Fruit fly (Drosophila melanogaster): ENCODE measurements around the gene colt.
A peak's percentile ranks its signal among the peaks of the same experiment; 100 is the strongest.

The colt gene

dm6 chr2L:2744852-2745251 is 25.0 kb downstream of the colt start, which contains the start of the genes CG9961 and Cwc25 (continued):
- TF ChIP-seq CG17829 (tag; optimal IDR thresholded peaks at IDR 0.05) (peak; percentile 9), CG3995 (GFP tag; optimal IDR thresholded peaks at IDR 0.05) (peak; percentile 14), CG9817 (tag; optimal IDR thresholded peaks at IDR 0.05) (no peak), Dp (GFP tag; optimal IDR thresholded peaks at IDR 0.05) (peak; percentile 42), Adf1 (GFP tag; IDR thresholded peaks at IDR 0.05) (no peak), sens (GFP tag) (peak; percentile 84), CG13287 (GFP tag; IDR thresholded peaks at IDR 0.05; ENCODE audit: partially characterized antibody) (no peak), CG17385 (GFP tag; optimal IDR thresholded peaks at IDR 0.05) (no peak), CG1602 (GFP tag; optimal IDR thresholded peaks at IDR 0.05) (no peak), CG18599 (GFP tag; optimal IDR thresholded peaks at IDR 0.05) (no peak), ATbp (GFP tag; optimal IDR thresholded peaks at IDR 0.05) (no peak), sim (GFP tag; IDR thresholded peaks at IDR 0.05) (no peak), pzg (GFP tag; optimal IDR thresholded peaks at IDR 0.05) (peak; percentile 44), stwl (tag; optimal IDR thresholded peaks at IDR 0.05) (peak; percentile 34), Dll (GFP tag; IDR thresholded peaks at IDR 0.05; ENCODE audit: partially characterized antibody) (0 out of 4 replicates have a peak, but pooled peaks have one; percentile 29), CG6765 (GFP tag; optimal IDR thresholded peaks at IDR 0.05) (no peak), nmo (GFP tag; optimal IDR thresholded peaks at IDR 0.05) (no peak), exex (tag; optimal IDR thresholded peaks at IDR 0.05) (no peak), pnt (GFP tag; optimal IDR thresholded peaks at IDR 0.05) (no peak), CG9215 (GFP tag; IDR thresholded peaks at IDR 0.05) (no peak), eve (GFP tag; optimal IDR thresholded peaks at IDR 0.05) (no peak), CG18764 (GFP tag; optimal IDR thresholded peaks at IDR 0.05) (no peak), CG4617 (GFP tag; optimal IDR thresholded peaks at IDR 0.05; ENCODE audit: borderline replicate concordance) (peak; percentile 26), chinmo (GFP tag; IDR thresholded peaks at IDR 0.05; ENCODE audit: partially characterized antibody) (no peak), Vsx1 (GFP tag; optimal IDR thresholded peaks at IDR 0.05) (no peak), Hr51 (GFP tag; optimal IDR thresholded peaks at IDR 0.05) (no peak), CG14710 (tag; optimal IDR thresholded peaks at IDR 0.05) (peak; percentile 53), CG13624 (GFP tag; optimal IDR thresholded peaks at IDR 0.05) (no peak), D (optimal IDR thresholded peaks at IDR 0.05) (no peak), D (GFP tag; optimal IDR thresholded peaks at IDR 0.05) (no peak), CG10267 (tag; optimal IDR thresholded peaks at IDR 0.05) (peak; percentile 31), lola (GFP tag; optimal IDR thresholded peaks at IDR 0.05) (no peak), Bgb (GFP tag; IDR thresholded peaks at IDR 0.05; ENCODE audit: partially characterized antibody) (no peak), CG34224 (GFP tag; IDR thresholded peaks at IDR 0.05; ENCODE audit: partially characterized antibody) (peak; percentile 26; the same call in 1 of the 3 replicates), sug (tag; optimal IDR thresholded peaks at IDR 0.05) (peak; percentile 3), Fer1 (GFP tag; optimal IDR thresholded peaks at IDR 0.05) (peak; percentile 1), nerfin-1 (tag; optimal IDR thresholded peaks at IDR 0.05) (peak; percentile 29), CG3847 (GFP tag; IDR thresholded peaks at IDR 0.05) (0 out of 2 replicates have a peak, but pooled peaks have one; percentile 33), MBD-R2 (GFP tag; IDR thresholded peaks at IDR 0.05) (peak; percentile 90), knrl (GFP tag; IDR thresholded peaks at IDR 0.05; ENCODE audit: partially characterized antibody) (no peak), NC2α (GFP tag; optimal IDR thresholded peaks at IDR 0.05) (no peak)
